Worm (Caenorhabditis elegans): Measurements from ENCODE around the gene plrg-1.

The plrg-1 gene

ce11 chrV:10855363-10855762, 47.7 kb upstream of the plrg-1 start (continued):
- TF ChIP-seq daf-8 (GFP tag; IDR thresholded peaks at IDR 0.05) (no peak), T20F7.1 (GFP tag; optimal IDR thresholded peaks at IDR 0.05) (no peak), nhr-48 (tag; optimal IDR thresholded peaks at IDR 0.05) (peak; percentile 60), lim-7 (GFP tag; IDR thresholded peaks at IDR 0.05) (no peak), hlh-11 (tag; optimal IDR thresholded peaks at IDR 0.05) (peak; percentile 89), lsy-2 (tag; optimal IDR thresholded peaks at IDR 0.05) (no peak), php-3 (GFP tag; IDR thresholded peaks at IDR 0.05) (peak; percentile 61), F26F4.8 (GFP tag; conservative IDR thresholded peaks at IDR 0.05) (0 out of 2 replicates have a peak, but pooled peaks have one; percentile 29), ceh-20 (GFP tag; IDR thresholded peaks at IDR 0.05) (no peak), nhr-28 (tag; optimal IDR thresholded peaks at IDR 0.05) (peak; percentile 96), spr-1 (tag; optimal IDR thresholded peaks at IDR 0.05) (no peak), vab-7 (GFP tag; IDR thresholded peaks at IDR 0.05) (no peak), Y48G9A.11 (GFP tag; IDR thresholded peaks at IDR 0.05) (no peak), dve-1 (tag; optimal IDR thresholded peaks at IDR 0.05; ENCODE audit: insufficient read depth) (peak; percentile 80), sdz-12 (GFP tag; optimal IDR thresholded peaks at IDR 0.05) (no peak), lin-1 (GFP tag; IDR thresholded peaks at IDR 0.05) (peak; percentile 77), cey-2 (tag; optimal IDR thresholded peaks at IDR 0.05; ENCODE audit: borderline replicate concordance, insufficient read depth) (no peak), tra-1 (GFP tag; IDR thresholded peaks at IDR 0.05) (peak; percentile 66), hif-1 (tag; optimal IDR thresholded peaks at IDR 0.05) (peak in 1 of 2 experiments; percentile 40), rbr-2 (tag; optimal IDR thresholded peaks at IDR 0.05) (no peak), nhr-41 (GFP tag; IDR thresholded peaks at IDR 0.05) (0 out of 2 replicates have a peak, but pooled peaks have one; percentile 30), fkh-10 (GFP tag; optimal IDR thresholded peaks at IDR 0.05) (no peak), ceh-32 (tag; optimal IDR thresholded peaks at IDR 0.05; ENCODE audit: poor library complexity) (no peak), ceh-28 (tag; optimal IDR thresholded peaks at IDR 0.05) (no peak), nhr-77 (tag; optimal IDR thresholded peaks at IDR 0.05) (peak; percentile 59), mxl-3 (GFP tag; optimal IDR thresholded peaks at IDR 0.05) (peak; percentile 50), dmd-6 (GFP tag; IDR thresholded peaks at IDR 0.05) (peak; percentile 97), arid-1 (GFP tag; conservative IDR thresholded peaks at IDR 0.05) (no peak), daf-16 (GFP tag; optimal IDR thresholded peaks at IDR 0.05) (peak in 1 of 2 experiments; percentile 44), daf-16 (tag; optimal IDR thresholded peaks at IDR 0.05) (peak; percentile 93), zfp-3 (GFP tag; conservative IDR thresholded peaks at IDR 0.05) (no peak), ama-1 (optimal IDR thresholded peaks at IDR 0.05) (no peak), R02D3.7 (tag; optimal IDR thresholded peaks at IDR 0.05) (no peak)

DNA sequence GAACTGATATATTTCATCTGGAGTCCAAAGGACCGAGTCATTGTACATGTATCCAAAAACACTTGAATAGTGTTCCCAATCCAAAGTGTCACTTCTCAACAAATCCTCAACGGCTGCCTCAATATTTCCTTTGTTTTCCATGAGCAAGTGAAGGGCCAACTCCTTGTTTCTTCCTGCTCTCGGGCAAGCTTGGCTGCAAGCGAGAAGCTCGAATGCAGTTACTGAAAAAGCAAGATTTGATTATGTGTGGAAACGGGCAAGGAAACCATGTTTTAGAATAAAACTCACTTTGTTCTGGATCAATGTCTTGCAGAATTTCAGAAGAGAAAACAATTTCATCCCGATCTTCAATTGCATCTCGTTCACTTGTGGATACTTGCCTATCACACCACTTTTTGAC, 46.5 kb upstream of the plrg-1 start:
- TF ChIP-seq nhr-25 (tag; optimal IDR thresholded peaks at IDR 0.05; ENCODE audit: borderline replicate concordance, insufficient read depth), result no peak
- peak in 1 of 2 experiments; percentile 75 for TF ChIP-seq unc-62 (GFP tag; optimal IDR thresholded peaks at IDR 0.05 in 1 of 2)
- no peak for TF ChIP-seq unc-62 (tag; optimal IDR thresholded peaks at IDR 0.05)
- TF ChIP-seq ama-1 (optimal IDR thresholded peaks at IDR 0.05), result peak; percentile 49

DNA sequence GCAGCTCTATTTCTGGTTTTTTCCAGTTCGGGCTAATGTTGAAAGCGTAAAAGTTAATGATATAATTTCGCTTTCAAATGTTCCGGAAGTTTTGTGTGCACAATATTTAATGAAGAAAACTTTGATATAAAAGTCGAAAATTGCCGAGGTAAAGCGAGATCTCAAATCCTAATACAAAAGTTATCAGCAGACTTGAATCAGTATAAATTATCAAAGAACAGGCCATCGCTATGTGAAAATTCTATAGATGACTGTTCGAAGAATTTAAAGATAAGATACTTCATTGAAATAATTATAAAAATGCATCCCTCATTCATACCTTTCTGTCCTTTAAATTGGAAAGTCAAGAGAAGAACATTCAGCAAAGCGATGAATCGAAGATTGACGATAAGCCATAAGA, 39.2 kb upstream of the plrg-1 start, which contains the start of gene C29A12.6:
Gene C29A12.6, plus strand, starts transcription at position 301 of the 400 bp plus-strand sequence.
- no peak for TF ChIP-seq ctbp-1 (GFP tag; IDR thresholded peaks at IDR 0.05)
- TF ChIP-seq aha-1 (tag), result peak; percentile 13
